Fruit fly (Drosophila melanogaster) Kc167 (cell line): ENCODE data around the gene CG10341.
A peak's percentile ranks its signal among the peaks of the same experiment; 100 is the strongest.

ENCODE experiments used
- Myc ChIP-seq: fragments of >200 bp; optimal IDR thresholded peaks from 2 replicates; lab custom pipeline; 2017; ENCODE audit warnings: missing external identifiers
- Sin3A ChIP-seq: fragments of >200 bp; optimal IDR thresholded peaks from 2 replicates; lab custom pipeline; 2018; ENCODE audit warnings: missing external identifiers
- h ChIP-seq: fragments of >200 bp; optimal IDR thresholded peaks from 3 replicates; lab custom pipeline; 2018; ENCODE audit warnings: missing external identifiers
- insv ChIP-seq: fragments of >200 bp; optimal IDR thresholded peaks from 3 replicates; lab custom pipeline; 2018; ENCODE audit warnings: missing external identifiers
- psq ChIP-seq: fragments of >200 bp; optimal IDR thresholded peaks from 2 replicates; lab custom pipeline; 2017; ENCODE audit warnings: missing external identifiers
- ttk ChIP-seq: sonication (Bioruptor generic); optimal IDR thresholded peaks from 2 replicates; lab custom pipeline; 2017; ENCODE audit warnings: missing external identifiers

The CG10341 gene

dm6 chr2L:18676948-18677820 lies 21.3 kb upstream of the CG10341 start, which contains the start of the genes Mst36Fa and CG31751:
TSS of gene Mst36Fa (minus strand) at chr2L:18676998.
TSS of gene CG31751 (plus strand) at chr2L:18677221.
- TF ChIP-seq Myc (lab: Kevin White, UChicago) (no peak), ttk (lab: Kevin White, UChicago) (no peak), psq (no peak), Sin3A (no peak), h (lab: Kevin White, UChicago) (no peak), insv (lab: Kevin White, UChicago) (no peak)

DNA sequence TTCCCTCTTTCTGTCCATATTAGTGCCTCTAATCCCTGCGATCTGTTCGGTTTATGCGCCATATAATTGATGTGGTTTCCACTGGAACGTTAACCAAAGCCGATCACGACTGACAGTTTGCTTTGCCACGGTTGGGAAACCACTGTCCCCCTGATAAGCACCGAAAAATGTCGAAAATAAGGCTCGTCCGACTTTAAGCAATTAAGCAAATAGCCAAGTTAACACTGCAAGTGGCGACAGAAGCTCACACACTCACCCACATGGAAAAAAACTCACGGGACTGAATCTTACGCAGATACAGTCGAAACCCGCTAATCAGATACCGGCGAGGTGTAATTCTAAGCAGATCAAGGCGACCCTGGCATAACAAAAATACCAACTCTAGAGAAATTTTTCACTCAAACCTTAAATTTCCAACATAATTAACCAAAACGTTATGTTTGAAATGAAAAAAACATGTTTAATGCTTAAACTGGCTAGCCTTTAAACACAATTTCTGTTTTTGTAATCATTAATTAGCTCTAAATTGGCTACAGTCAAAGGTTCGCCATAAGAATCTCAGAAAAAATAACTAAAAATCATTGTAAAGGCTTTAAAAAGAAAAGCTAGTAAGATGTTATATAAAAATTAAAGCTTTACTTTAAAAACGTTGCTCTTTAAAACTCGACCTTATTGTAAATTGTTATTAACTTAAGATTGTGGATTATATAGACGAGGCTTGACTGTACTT lies 20.4 kb upstream of the CG10341 start:
- TF ChIP-seq insv (lab: Kevin White, UChicago), result no peak
- TF ChIP-seq psq, result no peak
- no peak for TF ChIP-seq Sin3A
- TF ChIP-seq ttk (lab: Kevin White, UChicago), result no peak
- no peak for TF ChIP-seq h (lab: Kevin White, UChicago)
- no peak for TF ChIP-seq Myc (lab: Kevin White, UChicago)

DNA sequence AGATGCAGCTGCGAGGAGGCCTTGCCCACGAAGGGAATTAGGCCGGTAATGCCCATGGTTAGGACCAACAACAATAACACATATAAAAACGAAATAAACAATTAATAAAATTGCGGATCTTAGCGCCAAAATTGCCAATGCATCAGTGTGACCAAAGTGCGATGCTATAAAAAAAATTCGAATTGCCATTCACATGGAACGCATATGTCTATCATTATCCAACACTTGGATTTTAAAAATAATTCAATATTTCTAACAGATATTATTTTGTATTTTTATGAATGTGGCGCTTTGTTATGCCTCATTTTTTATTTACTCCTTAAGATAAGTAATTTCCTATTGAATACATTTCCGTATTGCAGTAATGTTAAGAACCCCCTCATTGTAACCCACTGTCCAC lies 16.6 kb upstream of the CG10341 start, which contains the start of gene tos:
TSS of gene tos (minus strand) at position 173 of the 400 bp plus-strand sequence.
- TF ChIP-seq Sin3A, result no peak
- TF ChIP-seq h (lab: Kevin White, UChicago), result no peak
- no peak for TF ChIP-seq ttk (lab: Kevin White, UChicago)
- TF ChIP-seq Myc (lab: Kevin White, UChicago), result no peak
- TF ChIP-seq psq, result no peak
- no peak for TF ChIP-seq insv (lab: Kevin White, UChicago)

DNA sequence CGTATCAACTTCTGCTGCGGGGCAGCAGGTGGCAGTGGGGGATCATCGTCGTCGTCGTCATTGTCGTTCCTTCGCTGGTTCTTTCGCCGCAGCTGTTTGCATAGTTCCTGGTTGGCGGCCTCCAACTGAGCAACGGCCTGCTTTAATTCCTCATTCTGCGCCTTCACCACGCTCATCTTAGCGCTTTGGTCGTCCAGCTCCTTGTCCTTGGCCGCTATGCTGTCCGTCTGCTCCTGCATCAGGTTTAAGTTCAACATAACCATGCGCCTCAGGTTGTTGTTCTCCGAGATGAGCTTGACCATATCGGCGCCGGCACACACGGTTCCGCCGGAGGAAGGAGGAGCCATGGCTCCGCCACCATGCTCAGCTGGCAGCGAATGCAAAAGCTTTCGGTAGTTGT lies 10.7 kb upstream of the CG10341 start:
- TF ChIP-seq ttk (lab: Kevin White, UChicago) (peak; percentile 91), psq (no peak), h (lab: Kevin White, UChicago) (no peak)

- TF ChIP-seq insv (lab: Kevin White, UChicago) (no peak), Sin3A (peak; percentile 23), ttk (lab: Kevin White, UChicago) (no peak)
These were observed 9.7 kb upstream of the CG10341 start, which contains the start of gene msl-1 for dm6 chr2L:18688646-18689296. TSS of gene msl-1 (minus strand) at chr2L:18688800.

- no peak for TF ChIP-seq h (lab: Kevin White, UChicago)
- no peak for TF ChIP-seq psq
- no peak for TF ChIP-seq insv (lab: Kevin White, UChicago)
- TF ChIP-seq Sin3A, result no peak
- no peak for TF ChIP-seq ttk (lab: Kevin White, UChicago)
- TF ChIP-seq Myc (lab: Kevin White, UChicago), result no peak
These were observed 9.1 kb upstream of the CG10341 start, which contains the start of gene CG10336 for dm6 chr2L:18689376-18689775. TSS of gene CG10336 (plus strand) at chr2L:18689528.

- TF ChIP-seq ttk (lab: Kevin White, UChicago) (no peak), Sin3A (no peak), h (lab: Kevin White, UChicago) (no peak), Myc (lab: Kevin White, UChicago) (no peak), psq (no peak), insv (lab: Kevin White, UChicago) (no peak)
These were observed 4.4 kb upstream of the CG10341 start for dm6 chr2L:18693877-18694723.

dm6 chr2L:18694724-18695105 lies 3.8 kb upstream of the CG10341 start:
- no peak for TF ChIP-seq psq
- TF ChIP-seq h (lab: Kevin White, UChicago), result no peak
- no peak for TF ChIP-seq Sin3A
- TF ChIP-seq Myc (lab: Kevin White, UChicago), result no peak
- no peak for TF ChIP-seq insv (lab: Kevin White, UChicago)
- TF ChIP-seq ttk (lab: Kevin White, UChicago), result no peak

dm6 chr2L:18695404-18695804 lies 3.1 kb upstream of the CG10341 start, which contains the start of the genes CG10383 and CG10338:
TSS of gene CG10383 (minus strand) at chr2L:18695602.
TSS of gene CG10338 (plus strand) at chr2L:18695664.
- TF ChIP-seq insv (lab: Kevin White, UChicago), result no peak
- TF ChIP-seq Sin3A, result peak; percentile 81

DNA sequence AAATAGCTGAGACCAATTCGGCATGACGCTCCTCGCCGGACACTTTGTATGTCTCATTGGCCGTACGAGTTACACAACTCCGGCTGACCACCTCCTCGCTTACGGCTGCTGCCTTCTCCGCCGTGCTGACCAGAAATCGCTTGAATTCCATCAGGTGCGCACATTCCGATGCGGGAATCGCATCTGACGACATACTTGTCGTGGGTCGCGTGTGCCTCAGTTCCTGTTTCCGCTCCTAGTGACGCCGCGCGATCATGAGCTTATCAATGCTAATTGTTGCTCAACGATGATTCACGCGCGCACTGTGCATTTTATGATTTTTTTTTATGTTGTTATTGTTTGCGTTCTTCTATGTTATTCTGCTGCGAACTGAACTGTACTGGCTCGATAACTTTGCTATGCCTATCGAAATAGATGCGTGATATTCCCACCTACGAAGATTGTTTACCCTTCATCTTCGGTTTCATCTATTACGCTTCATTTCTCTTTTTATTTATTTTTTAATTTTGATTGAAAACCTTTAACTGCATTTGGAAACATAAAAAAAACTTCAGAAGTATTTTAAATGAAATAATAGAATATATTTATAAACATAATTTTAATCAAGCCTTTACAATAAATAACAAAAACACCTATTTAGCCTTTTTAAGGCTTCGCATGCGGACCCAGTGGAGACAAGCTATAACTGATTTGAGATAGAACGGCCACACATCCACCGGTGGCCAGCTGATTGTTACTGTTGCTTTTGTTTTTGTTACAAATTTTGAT lies 4.4 kb downstream of the CG10341 start, which contains the start of the genes CG10376 and CG10343:
TSS of gene CG10376 (minus strand) at position 385 of the 768 bp plus-strand sequence.
TSS of gene CG10343 (plus strand) at position 753 of the 768 bp plus-strand sequence.
- TF ChIP-seq Myc (lab: Kevin White, UChicago), result no peak
- no peak for TF ChIP-seq psq
- no peak for TF ChIP-seq Sin3A
- no peak for TF ChIP-seq insv (lab: Kevin White, UChicago)
- TF ChIP-seq h (lab: Kevin White, UChicago), result no peak
- TF ChIP-seq ttk (lab: Kevin White, UChicago), result no peak
